Fruit fly (Drosophila melanogaster) whole organism, embryonic: Measurements from ENCODE around the gene CG10801.

ENCODE experiments used
- Awh ChIP-seq: fragments of 200-800 bp; sonication (Bioruptor generic); IDR thresholded peaks from 2 replicates; pipeline ENCODE4, ENCODE4 v1.3.6; 2022; ENCODE audit warnings: missing biosample characterization, missing genetic modification characterization
- CG10565 ChIP-seq: fragments of 200-800 bp; sonication (Bioruptor generic); optimal IDR thresholded peaks from 3 replicates; lab custom pipeline; 2016; ENCODE audit warnings: missing biosample characterization, mild to moderate bottlenecking, missing genetic modification characterization
- CG11093 ChIP-seq: fragments of 200-800 bp; sonication (Bioruptor generic); IDR thresholded peaks from 3 replicates; pipeline ENCODE4 v1.3.6; 2022; ENCODE audit warnings: missing biosample characterization, missing genetic modification characterization
- CG11696 ChIP-seq: fragments of 200-800 bp; sonication (Bioruptor generic); IDR thresholded peaks from 2 replicates; pipeline ENCODE4 v1.3.6; 2022; ENCODE audit warnings: missing biosample characterization, missing genetic modification characterization
- CG12219 ChIP-seq: fragments of 200-800 bp; sonication (Bioruptor generic); optimal IDR thresholded peaks from 3 replicates; lab custom pipeline; 2018; ENCODE audit warnings: missing biosample characterization, mild to moderate bottlenecking, missing genetic modification characterization
- CG12236 ChIP-seq: fragments of 200-800 bp; sonication (Bioruptor generic); optimal IDR thresholded peaks from 2 replicates; lab custom pipeline; 2016; ENCODE audit warnings: missing biosample characterization, missing genetic modification characterization
- CG13424 ChIP-seq: fragments of 200-800 bp; sonication (Bioruptor generic); optimal IDR thresholded peaks from 2 replicates; lab custom pipeline; 2019; ENCODE audit warnings: missing biosample characterization, mild to moderate bottlenecking, missing genetic modification characterization, moderate library complexity
- CG17385 ChIP-seq: fragments of 200-800 bp; sonication (Bioruptor generic); optimal IDR thresholded peaks from 3 replicates; lab custom pipeline; 2018; ENCODE audit warnings: missing biosample characterization, mild to moderate bottlenecking, missing genetic modification characterization
- CG18476 ChIP-seq: fragments of 200-800 bp; sonication (Bioruptor generic); optimal IDR thresholded peaks from 2 replicates; lab custom pipeline; 2016; ENCODE audit warnings: missing biosample characterization, mild to moderate bottlenecking, missing genetic modification characterization
- CG2116 ChIP-seq: fragments of 200-800 bp; sonication (Bioruptor generic); optimal IDR thresholded peaks from 3 replicates; lab custom pipeline; 2018; ENCODE audit warnings: missing biosample characterization, mild to moderate bottlenecking, missing genetic modification characterization
- CG2120 ChIP-seq: fragments of 200-800 bp; sonication (Bioruptor generic); optimal IDR thresholded peaks from 3 replicates; lab custom pipeline; 2016; ENCODE audit warnings: missing biosample characterization, missing genetic modification characterization
- CG32532 ChIP-seq: fragments of 200-800 bp; sonication (Bioruptor generic); IDR thresholded peaks from 2 replicates; pipeline ENCODE4 v1.3.6; 2022; ENCODE audit warnings: missing biosample characterization, missing genetic modification characterization
- CG3281 ChIP-seq: fragments of 200-800 bp; sonication (Bioruptor generic); optimal IDR thresholded peaks from 3 replicates; lab custom pipeline; 2017; ENCODE audit warnings: missing biosample characterization, mild to moderate bottlenecking, missing genetic modification characterization
- CG33557 ChIP-seq: fragments of 200-800 bp; sonication (Bioruptor generic); optimal IDR thresholded peaks from 2 replicates; lab custom pipeline; 2019; ENCODE audit warnings: missing biosample characterization, mild to moderate bottlenecking, missing genetic modification characterization, moderate library complexity
- CG34422 ChIP-seq: fragments of 200-800 bp; sonication (Bioruptor generic); IDR thresholded peaks from 3 replicates; pipeline ENCODE4 v1.3.6; 2022; ENCODE audit warnings: missing biosample characterization, missing genetic modification characterization
- CG5953 ChIP-seq: fragments of 200-800 bp; sonication (Bioruptor generic); IDR thresholded peaks from 2 replicates; pipeline ENCODE4 v1.3.6; 2022; ENCODE audit warnings: missing biosample characterization, missing genetic modification characterization
- CG6175 ChIP-seq: fragments of 200-800 bp; sonication (Bioruptor generic); IDR thresholded peaks from 3 replicates; pipeline ENCODE4 v1.3.6; 2022; ENCODE audit warnings: missing biosample characterization, missing genetic modification characterization
- CG6689 ChIP-seq: fragments of 200-800 bp; sonication (Bioruptor generic); IDR thresholded peaks from 2 replicates; pipeline ENCODE4 v1.3.6; 2022; ENCODE audit warnings: missing biosample characterization, missing genetic modification characterization
- CG7963 ChIP-seq: fragments of 200-800 bp; sonication (Bioruptor generic); IDR thresholded peaks from 3 replicates; pipeline ENCODE4 v1.3.6; 2022; ENCODE audit warnings: missing biosample characterization, missing genetic modification characterization; ENCODE audit not compliant: partially characterized antibody
- CG9215 ChIP-seq: fragments of 200-800 bp; sonication (Bioruptor generic); IDR thresholded peaks from 2 replicates; pipeline ENCODE4 v1.3.6; 2022; ENCODE audit warnings: missing biosample characterization, missing genetic modification characterization
- CG9932 ChIP-seq: fragments of 200-800 bp; sonication (Bioruptor generic); IDR thresholded peaks from 2 replicates; pipeline ENCODE4 v1.3.6; 2022; ENCODE audit warnings: missing biosample characterization, missing genetic modification characterization
- CoRest ChIP-seq: fragments of 200-800 bp; sonication (Bioruptor generic); optimal IDR thresholded peaks from 3 replicates; lab custom pipeline; 2018; ENCODE audit warnings: missing biosample characterization, mild to moderate bottlenecking, missing genetic modification characterization, moderate library complexity
- D19A ChIP-seq: fragments of 200-800 bp; optimal IDR thresholded peaks from 3 replicates; lab custom pipeline; 2019; ENCODE audit warnings: missing biosample characterization, mild to moderate bottlenecking, missing genetic modification characterization, moderate library complexity
- Dek ChIP-seq: fragments of 200-800 bp; sonication (Bioruptor generic); optimal IDR thresholded peaks from 3 replicates; lab custom pipeline; 2019; ENCODE audit warnings: missing biosample characterization, mild to moderate bottlenecking, missing genetic modification characterization, moderate library complexity
- Dip3 ChIP-seq: fragments of 200-800 bp; sonication (Bioruptor generic); optimal IDR thresholded peaks from 3 replicates; lab custom pipeline; 2016; ENCODE audit warnings: missing biosample characterization, missing genetic modification characterization
- Drgx ChIP-seq: fragments of 200-800 bp; sonication (Bioruptor generic); IDR thresholded peaks from 2 replicates; pipeline ENCODE4 v1.3.6; 2022; ENCODE audit warnings: missing biosample characterization, missing genetic modification characterization
- Elba2 ChIP-seq: fragments of 200-800 bp; sonication (Bioruptor generic); optimal IDR thresholded peaks from 3 replicates; lab custom pipeline; 2016; ENCODE audit warnings: missing biosample characterization, missing genetic modification characterization
- Gug ChIP-seq: fragments of 200-800 bp; sonication (Bioruptor generic); IDR thresholded peaks from 4 replicates; pipeline ENCODE4 v1.3.6; 2022; ENCODE audit warnings: missing biosample characterization, missing genetic modification characterization
- HHEX ChIP-seq: fragments of 200-800 bp; sonication (Bioruptor generic); optimal IDR thresholded peaks from 3 replicates; lab custom pipeline; 2017; ENCODE audit warnings: missing biosample characterization, mild to moderate bottlenecking, missing genetic modification characterization, missing genetic modification reagents
- Hand ChIP-seq: fragments of 200-800 bp; sonication (Bioruptor generic); optimal IDR thresholded peaks from 2 replicates; lab custom pipeline; 2017; ENCODE audit warnings: mild to moderate bottlenecking, missing biosample characterization, missing genetic modification reagents, missing genetic modification characterization
- MBD-R2 ChIP-seq: fragments of 200-800 bp; sonication (Bioruptor generic); IDR thresholded peaks from 2 replicates; pipeline ENCODE4 v1.3.6; 2022; ENCODE audit warnings: missing biosample characterization, missing genetic modification characterization
- Med ChIP-seq: fragments of 200-800 bp; sonication (Bioruptor generic); peaks from one replicate; lab custom pipeline; 2016; ENCODE audit warnings: missing biosample characterization, missing genetic modification characterization, mild to moderate bottlenecking, inconsistent platforms, moderate library complexity
- Nf-YA ChIP-seq: fragments of 200-800 bp; sonication (Bioruptor generic); IDR thresholded peaks from 2 replicates; pipeline ENCODE4 v1.3.6; 2022; ENCODE audit warnings: missing biosample characterization, missing genetic modification characterization
- Rx ChIP-seq: fragments of 200-800 bp; sonication (Bioruptor generic); IDR thresholded peaks from 2 replicates; pipeline ENCODE4 v1.3.6; 2022; ENCODE audit warnings: missing biosample characterization, missing genetic modification characterization
- Six4 ChIP-seq: fragments of 200-800 bp; sonication (Bioruptor generic); optimal IDR thresholded peaks from 2 replicates; lab custom pipeline; 2016; ENCODE audit warnings: missing biosample characterization, missing genetic modification characterization
- Xbp1 ChIP-seq: fragments of 200-800 bp; sonication (Bioruptor generic); optimal IDR thresholded peaks from 3 replicates; lab custom pipeline; 2016; ENCODE audit warnings: missing biosample characterization, mild to moderate bottlenecking, missing genetic modification characterization
- bsh ChIP-seq, 2 experiments: fragments of 200-800 bp; sonication (Bioruptor generic); optimal IDR thresholded peaks; 2 replicates each; lab custom pipeline; 2017 to 2018; ENCODE audit warnings: mild to moderate bottlenecking in 2 of 2, missing biosample characterization in 2 of 2, missing genetic modification characterization in 2 of 2, moderate library complexity in 1 of 2
- cg ChIP-seq: fragments of 200-800 bp; sonication (Bioruptor generic); optimal IDR thresholded peaks from 3 replicates; lab custom pipeline; 2019; ENCODE audit warnings: missing biosample characterization, mild to moderate bottlenecking, missing genetic modification characterization, moderate library complexity
- crc ChIP-seq: fragments of 200-800 bp; sonication (Bioruptor generic); optimal IDR thresholded peaks from 2 replicates; lab custom pipeline; 2016; ENCODE audit warnings: missing biosample characterization, missing genetic modification characterization
- dmrt11E ChIP-seq: fragments of 200-800 bp; sonication (Bioruptor generic); optimal IDR thresholded peaks from 3 replicates; lab custom pipeline; 2018; ENCODE audit warnings: missing biosample characterization, mild to moderate bottlenecking, missing genetic modification characterization, moderate library complexity
- dysf ChIP-seq: fragments of 200-800 bp; sonication (Bioruptor generic); IDR thresholded peaks from 3 replicates; pipeline ENCODE4 v1.3.6; 2022; ENCODE audit warnings: missing biosample characterization, missing genetic modification characterization
- jumu ChIP-seq: fragments of 200-800 bp; sonication (Bioruptor generic); optimal IDR thresholded peaks from 3 replicates; lab custom pipeline; 2016; ENCODE audit warnings: missing biosample characterization, missing genetic modification characterization
- lilli ChIP-seq: fragments of 200-800 bp; sonication (Bioruptor generic); optimal IDR thresholded peaks from 3 replicates; lab custom pipeline; 2016; ENCODE audit warnings: missing biosample characterization, missing genetic modification characterization
- maf-S ChIP-seq: fragments of 200-800 bp; sonication (Bioruptor generic); optimal IDR thresholded peaks from 2 replicates; lab custom pipeline; 2016; ENCODE audit warnings: missing biosample characterization, missing genetic modification characterization
- ro ChIP-seq: fragments of 200-800 bp; sonication (Bioruptor generic); IDR thresholded peaks from 2 replicates; pipeline ENCODE4 v1.3.6; 2022; ENCODE audit warnings: missing biosample characterization, missing genetic modification characterization
- sens-2 ChIP-seq: fragments of 200-800 bp; sonication (Bioruptor generic); IDR thresholded peaks from 2 replicates; pipeline ENCODE4 v1.3.6; 2022; ENCODE audit warnings: missing biosample characterization, missing genetic modification characterization
- sr ChIP-seq: fragments of 200-800 bp; sonication (Bioruptor generic); IDR thresholded peaks from 3 replicates; pipeline ENCODE4 v1.3.6; 2022; ENCODE audit warnings: missing biosample characterization, missing genetic modification characterization
- tin ChIP-seq: fragments of 200-800 bp; sonication (Bioruptor generic); optimal IDR thresholded peaks from 3 replicates; lab custom pipeline; 2016; ENCODE audit warnings: missing biosample characterization, missing genetic modification characterization
- unc-4 ChIP-seq: fragments of 200-800 bp; sonication (Bioruptor generic); IDR thresholded peaks from 2 replicates; pipeline ENCODE4 v1.3.6; 2022; ENCODE audit warnings: missing biosample characterization, missing genetic modification characterization; ENCODE audit not compliant: partially characterized antibody
- usp ChIP-seq: fragments of >200 bp; optimal IDR thresholded peaks from 2 replicates; lab custom pipeline; 2017; ENCODE audit warnings: missing biosample characterization, missing genetic modification characterization
- vvl ChIP-seq: fragments of 200-800 bp; sonication (Bioruptor generic); IDR thresholded peaks from 2 replicates; pipeline ENCODE4 v1.3.6; 2022; ENCODE audit warnings: missing biosample characterization, missing genetic modification characterization
- zen2 ChIP-seq: fragments of 200-800 bp; sonication (Bioruptor generic); IDR thresholded peaks from 3 replicates; pipeline ENCODE4 v1.3.6; 2022; ENCODE audit warnings: missing biosample characterization, missing genetic modification characterization; ENCODE audit not compliant: partially characterized antibody

The CG10801 gene

DNA sequence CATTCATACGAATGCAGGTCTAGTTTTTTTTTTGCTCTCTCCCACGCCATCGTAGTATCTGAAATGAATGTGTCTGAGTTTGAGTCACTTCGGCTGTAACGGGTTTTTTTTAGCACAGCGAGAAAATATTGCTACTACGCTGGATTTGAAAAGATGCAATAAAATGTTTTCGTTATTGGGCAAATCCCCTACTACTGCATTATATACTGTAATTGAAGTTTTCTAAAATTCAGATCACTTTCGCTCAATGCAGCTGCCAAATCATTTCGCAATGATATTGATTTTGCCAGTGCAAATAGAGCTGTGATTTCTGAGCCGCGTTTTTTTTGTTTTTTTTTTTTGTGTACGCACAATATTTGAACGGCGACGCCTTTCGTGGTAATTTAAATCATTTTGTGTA, 27.5 kb upstream of the CG10801 start (continued):
- TF ChIP-seq sr (GFP tag; lab: Robert Waterston, UW) = no peak
- peak; percentile 29 for TF ChIP-seq CG13424 (tag; lab: Kevin White, UChicago)
- TF ChIP-seq CG6689 (GFP tag; lab: Robert Waterston, UW) = peak; percentile 57
- TF ChIP-seq CG17385 (GFP tag; lab: Kevin White, UChicago) = peak; percentile 13
- TF ChIP-seq cg (GFP tag; lab: Kevin White, UChicago) = no peak
- TF ChIP-seq Drgx (GFP tag; lab: Robert Waterston, UW) = peak; percentile 89
- no peak for TF ChIP-seq CG6175
- TF ChIP-seq HHEX (GFP tag; lab: Kevin White, UChicago) = no peak
- peak; percentile 25 for TF ChIP-seq tin (GFP tag; lab: Kevin White, UChicago)
- no peak for TF ChIP-seq MBD-R2
- TF ChIP-seq usp = no peak
- TF ChIP-seq CG9932 (GFP tag; lab: Robert Waterston, UW) = no peak
- peak; percentile 51 for TF ChIP-seq Rx
- no peak for TF ChIP-seq ro
- peak; percentile 31 for TF ChIP-seq jumu (GFP tag; lab: Kevin White, UChicago)
- TF ChIP-seq CG5953 (GFP tag; lab: Robert Waterston, UW) = peak; percentile 74
- TF ChIP-seq Dip3 = peak; percentile 29
- TF ChIP-seq Six4 (GFP tag; lab: Kevin White, UChicago) = no peak
- TF ChIP-seq crc = no peak
- no peak for TF ChIP-seq D19A
- no peak for TF ChIP-seq CG33557 (GFP tag; lab: Kevin White, UChicago)
- no peak for TF ChIP-seq CG2116 (GFP tag; lab: Kevin White, UChicago)
- no peak for TF ChIP-seq CG12236 (GFP tag; lab: Kevin White, UChicago)
- no peak for TF ChIP-seq CG2120 (GFP tag; lab: Kevin White, UChicago)
- no peak for TF ChIP-seq zen2 (GFP tag; lab: Robert Waterston, UW)
- TF ChIP-seq CG7963 (GFP tag; lab: Robert Waterston, UW) = no peak
- TF ChIP-seq dmrt11E (tag; lab: Kevin White, UChicago) = no peak
- no peak for TF ChIP-seq maf-S (GFP tag; lab: Kevin White, UChicago)
- TF ChIP-seq vvl (GFP tag; lab: Robert Waterston, UW) = peak; percentile 60
- no peak for TF ChIP-seq unc-4 (GFP tag; lab: Robert Waterston, UW)
- TF ChIP-seq dysf (GFP tag; lab: Robert Waterston, UW) = peak; percentile 53
- TF ChIP-seq Dek (tag; lab: Kevin White, UChicago) = no peak
- TF ChIP-seq CG12219 (GFP tag; lab: Kevin White, UChicago) = peak; percentile 3
- TF ChIP-seq Nf-YA (GFP tag; lab: Robert Waterston, UW) = no peak
- peak; percentile 20 for TF ChIP-seq CoRest (tag; lab: Kevin White, UChicago)
- TF ChIP-seq CG32532 (GFP tag; lab: Robert Waterston, UW) = 0 out of 2 replicates have a peak, but pooled peaks have one; percentile 19
- no peak for TF ChIP-seq CG11696 (GFP tag; lab: Robert Waterston, UW)
- TF ChIP-seq Elba2 (GFP tag; lab: Kevin White, UChicago) = no peak
- peak; percentile 54; the same call in 2 of the 4 replicates for TF ChIP-seq Gug (GFP tag; lab: Robert Waterston, UW)
- TF ChIP-seq CG10565 (GFP tag; lab: Kevin White, UChicago) = no peak
- peak in 1 of 2 experiments; percentile 19 for TF ChIP-seq bsh (GFP tag; optimal IDR thresholded peaks at IDR 0.05; lab: Kevin White, UChicago)
- 0 out of 3 replicates have a peak, but pooled peaks have one; percentile 46 for TF ChIP-seq CG11093
- 0 out of 3 replicates have a peak, but pooled peaks have one; percentile 41 for TF ChIP-seq CG34422 (GFP tag; lab: Robert Waterston, UW)
- peak; percentile 49; the same call in 1 of the 2 replicates for TF ChIP-seq Awh
- TF ChIP-seq CG9215 = no peak
- peak; percentile 89 for TF ChIP-seq Med (GFP tag; lab: Kevin White, UChicago)
- TF ChIP-seq CG18476 (GFP tag; lab: Kevin White, UChicago) = no peak
- TF ChIP-seq CG3281 (GFP tag; lab: Kevin White, UChicago) = no peak
- TF ChIP-seq lilli (GFP tag; lab: Kevin White, UChicago) = peak; percentile 39
- TF ChIP-seq sens-2 (GFP tag; lab: Robert Waterston, UW) = 0 out of 2 replicates have a peak, but pooled peaks have one; percentile 4
- no peak for TF ChIP-seq Hand (GFP tag; lab: Kevin White, UChicago)
- peak; percentile 49 for TF ChIP-seq Xbp1
